Worm (Caenorhabditis elegans): Measurements from ENCODE around the gene F53F4.18.

DNA sequence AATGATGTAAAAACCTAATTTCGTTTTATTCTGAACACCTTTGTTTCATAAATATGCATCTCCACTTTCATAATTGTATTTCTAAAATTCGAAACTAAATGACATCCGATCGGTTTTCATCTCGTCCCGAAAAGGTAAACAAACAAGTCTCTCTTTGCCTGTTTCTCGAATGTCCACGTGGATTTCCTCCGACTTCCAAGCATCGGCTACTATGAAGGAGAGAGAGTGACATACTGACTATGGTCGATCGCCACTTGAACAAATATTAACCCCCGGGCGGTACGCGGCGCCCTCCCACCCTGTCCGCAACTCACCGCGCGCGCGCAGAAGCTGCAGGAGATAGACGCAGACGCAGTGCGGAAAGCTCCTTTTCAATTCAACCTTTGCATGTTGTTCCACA lies 14.1 kb upstream of the F53F4.18 start:
- TF ChIP-seq zag-1 (tag; optimal IDR thresholded peaks at IDR 0.05) = no peak
- no peak for TF ChIP-seq lin-29 (GFP tag; IDR thresholded peaks at IDR 0.05)
